Fruit fly (Drosophila melanogaster) whole organism, embryonic: ENCODE results near the gene CG14545.

Experiments used
- Ada2b ChIP-seq: fragments of 200-800 bp; sonication (Bioruptor generic); IDR thresholded peaks from 2 replicates; pipeline ENCODE4 v1.3.6; 2022; ENCODE audit warnings: missing biosample characterization, missing genetic modification characterization
- Adf1 ChIP-seq: fragments of 200-800 bp; sonication (Bioruptor generic); IDR thresholded peaks from 2 replicates; pipeline ENCODE4 v1.3.6; 2022; ENCODE audit warnings: missing biosample characterization, missing genetic modification characterization
- B-H2 ChIP-seq: fragments of 200-800 bp; sonication (Bioruptor generic); optimal IDR thresholded peaks from 2 replicates; lab custom pipeline; 2018; ENCODE audit warnings: missing biosample characterization, mild to moderate bottlenecking, missing genetic modification characterization
- Bdp1 ChIP-seq: fragments of 200-800 bp; sonication (Bioruptor generic); optimal IDR thresholded peaks from 3 replicates; lab custom pipeline; 2016; ENCODE audit warnings: missing biosample characterization, missing genetic modification characterization
- CG10565 ChIP-seq: fragments of 200-800 bp; sonication (Bioruptor generic); optimal IDR thresholded peaks from 3 replicates; lab custom pipeline; 2016; ENCODE audit warnings: missing biosample characterization, mild to moderate bottlenecking, missing genetic modification characterization
- CG11456 ChIP-seq: fragments of 200-800 bp; sonication (Bioruptor generic); IDR thresholded peaks from 3 replicates; pipeline ENCODE4 v1.3.6; 2022; ENCODE audit warnings: missing biosample characterization, missing genetic modification characterization
- CG13296 ChIP-seq: fragments of 200-800 bp; sonication (Bioruptor generic); optimal IDR thresholded peaks from 3 replicates; lab custom pipeline; 2018; ENCODE audit warnings: missing biosample characterization, mild to moderate bottlenecking, missing genetic modification characterization
- CG15601 ChIP-seq: fragments of 200-800 bp; sonication (Bioruptor generic); optimal IDR thresholded peaks from 3 replicates; lab custom pipeline; 2019; ENCODE audit warnings: missing biosample characterization, mild to moderate bottlenecking, missing genetic modification characterization, moderate library complexity
- CG17612 ChIP-seq: fragments of 200-800 bp; sonication (Bioruptor generic); IDR thresholded peaks from 2 replicates; pipeline ENCODE4 v1.3.6; 2022; ENCODE audit warnings: missing biosample characterization, missing genetic modification characterization
- CG2712 ChIP-seq: fragments of 200-800 bp; optimal IDR thresholded peaks from 3 replicates; lab custom pipeline; 2019; ENCODE audit warnings: missing biosample characterization, mild to moderate bottlenecking, missing genetic modification characterization, moderate library complexity
- CG33557 ChIP-seq: fragments of 200-800 bp; sonication (Bioruptor generic); optimal IDR thresholded peaks from 2 replicates; lab custom pipeline; 2019; ENCODE audit warnings: missing biosample characterization, mild to moderate bottlenecking, missing genetic modification characterization, moderate library complexity
- CG4617 ChIP-seq: fragments of 200-800 bp; sonication (Bioruptor generic); optimal IDR thresholded peaks from 3 replicates; lab custom pipeline; 2016; ENCODE audit warnings: missing biosample characterization, missing genetic modification characterization, borderline replicate concordance
- CG4854 ChIP-seq: fragments of 200-800 bp; sonication (Bioruptor generic); optimal IDR thresholded peaks from 2 replicates; lab custom pipeline; 2016; ENCODE audit warnings: missing biosample characterization, missing genetic modification characterization, inconsistent platforms
- CG7928 ChIP-seq: fragments of 200-800 bp; sonication (Bioruptor generic); optimal IDR thresholded peaks from 2 replicates; lab custom pipeline; 2017; ENCODE audit warnings: missing biosample characterization, mild to moderate bottlenecking, missing genetic modification characterization
- CG9727 ChIP-seq: fragments of 200-800 bp; sonication (Bioruptor generic); optimal IDR thresholded peaks from 3 replicates; lab custom pipeline; 2017; ENCODE audit warnings: missing biosample characterization, mild to moderate bottlenecking, missing genetic modification characterization
- Camta ChIP-seq: fragments of 200-800 bp; sonication (Bioruptor generic); optimal IDR thresholded peaks from 2 replicates; lab custom pipeline; 2016; ENCODE audit warnings: missing biosample characterization, missing genetic modification characterization
- Chrac-16 ChIP-seq: fragments of 200-800 bp; sonication (Bioruptor generic); optimal IDR thresholded peaks from 3 replicates; lab custom pipeline; 2016; ENCODE audit warnings: missing biosample characterization, missing genetic modification characterization
- CrebB ChIP-seq: fragments of 200-800 bp; sonication (Bioruptor generic); optimal IDR thresholded peaks from 3 replicates; lab custom pipeline; 2018; ENCODE audit warnings: missing biosample characterization, mild to moderate bottlenecking, missing genetic modification characterization
- Dad ChIP-seq: fragments of 200-800 bp; sonication (Bioruptor generic); optimal IDR thresholded peaks from 3 replicates; lab custom pipeline; 2016; ENCODE audit warnings: missing biosample characterization, missing genetic modification characterization
- H2.0 ChIP-seq: fragments of 200-800 bp; sonication (Bioruptor generic); IDR thresholded peaks from 2 replicates; pipeline ENCODE4 v1.3.6; 2022; ENCODE audit warnings: missing biosample characterization, missing genetic modification characterization
- Hey ChIP-seq: fragments of 200-800 bp; sonication (Bioruptor generic); optimal IDR thresholded peaks from 3 replicates; lab custom pipeline; 2018; ENCODE audit warnings: missing biosample characterization, mild to moderate bottlenecking, missing genetic modification characterization
- Hsf ChIP-seq: fragments of 200-800 bp; sonication (Bioruptor generic); optimal IDR thresholded peaks from 3 replicates; lab custom pipeline; 2016; ENCODE audit warnings: missing biosample characterization, missing genetic modification characterization
- Kr ChIP-seq: fragments of 200-800 bp; sonication (Bioruptor generic); optimal IDR thresholded peaks from 2 replicates; lab custom pipeline; 2017; ENCODE audit warnings: missing biosample characterization, mild to moderate bottlenecking, missing genetic modification characterization
- NC2α ChIP-seq: fragments of 200-800 bp; sonication (Bioruptor generic); optimal IDR thresholded peaks from 2 replicates; lab custom pipeline; 2016; ENCODE audit warnings: missing biosample characterization, missing genetic modification characterization
- Trl ChIP-seq, 3 experiments: fragments of >200 bp in 2 of 3; fragments of 200-800 bp in 1 of 3; sonication (Bioruptor generic) in 1 of 3; optimal IDR thresholded peaks; 2 replicates in 1 of 3; 3 replicates in 2 of 3; lab custom pipeline; 2016 to 2017; ENCODE audit warnings: missing biosample characterization in 1 of 3, missing genetic modification characterization in 1 of 3
- Xbp1 ChIP-seq: fragments of 200-800 bp; sonication (Bioruptor generic); optimal IDR thresholded peaks from 3 replicates; lab custom pipeline; 2016; ENCODE audit warnings: missing biosample characterization, mild to moderate bottlenecking, missing genetic modification characterization
- az2 ChIP-seq: fragments of 200-800 bp; sonication (Bioruptor generic); optimal IDR thresholded peaks from 3 replicates; lab custom pipeline; 2016; ENCODE audit warnings: missing biosample characterization, missing genetic modification characterization
- cas ChIP-seq: fragments of 200-800 bp; sonication (Bioruptor generic); IDR thresholded peaks from 2 replicates; pipeline ENCODE4 v1.3.6; 2022; ENCODE audit warnings: missing biosample characterization, missing genetic modification characterization
- ci ChIP-seq: fragments of 200-800 bp; sonication (Bioruptor generic); IDR thresholded peaks from 3 replicates; pipeline ENCODE4 v1.3.6; 2022; ENCODE audit warnings: missing biosample characterization, missing genetic modification characterization
- cwo ChIP-seq: fragments of 200-800 bp; sonication (Bioruptor generic); optimal IDR thresholded peaks from 3 replicates; lab custom pipeline; 2017; ENCODE audit warnings: missing biosample characterization, missing genetic modification characterization, mild to moderate bottlenecking, moderate library complexity, missing genetic modification reagents
- dysf ChIP-seq: fragments of 200-800 bp; sonication (Bioruptor generic); IDR thresholded peaks from 3 replicates; pipeline ENCODE4 v1.3.6; 2022; ENCODE audit warnings: missing biosample characterization, missing genetic modification characterization
- emc ChIP-seq: fragments of 200-800 bp; sonication (Bioruptor generic); optimal IDR thresholded peaks from 2 replicates; lab custom pipeline; 2016; ENCODE audit warnings: missing biosample characterization, missing genetic modification characterization
- eve ChIP-seq, 2 experiments: fragments of >200 bp; optimal IDR thresholded peaks; 2 replicates each; lab custom pipeline; 2017; ENCODE audit warnings: missing biosample characterization in 2 of 2, missing genetic modification characterization in 2 of 2
- ftz-f1 ChIP-seq: fragments of 200-800 bp; sonication (Bioruptor generic); optimal IDR thresholded peaks from 2 replicates; lab custom pipeline; 2016; ENCODE audit warnings: missing biosample characterization, missing genetic modification characterization
- gcm ChIP-seq: fragments of 200-800 bp; sonication (Bioruptor generic); optimal IDR thresholded peaks from 2 replicates; lab custom pipeline; 2019; ENCODE audit warnings: missing biosample characterization, mild to moderate bottlenecking, missing genetic modification characterization, moderate library complexity
- jing ChIP-seq: fragments of 200-800 bp; sonication (Bioruptor generic); optimal IDR thresholded peaks from 2 replicates; lab custom pipeline; 2018; ENCODE audit warnings: missing biosample characterization, mild to moderate bottlenecking, missing genetic modification characterization
- kah ChIP-seq: fragments of 200-800 bp; sonication (Bioruptor generic); optimal IDR thresholded peaks from 2 replicates; lab custom pipeline; 2018; ENCODE audit warnings: missing biosample characterization, mild to moderate bottlenecking, missing genetic modification characterization
- kay ChIP-seq: fragments of 200-800 bp; sonication (Bioruptor generic); optimal IDR thresholded peaks from 2 replicates; lab custom pipeline; 2016; ENCODE audit warnings: missing biosample characterization, missing genetic modification characterization
- knrl ChIP-seq: fragments of 200-800 bp; sonication (Bioruptor generic); IDR thresholded peaks from 3 replicates; pipeline ENCODE4 v1.3.6; 2022; ENCODE audit warnings: missing biosample characterization, missing genetic modification characterization; ENCODE audit not compliant: partially characterized antibody
- oc ChIP-seq: fragments of 200-800 bp; sonication (Bioruptor generic); optimal IDR thresholded peaks from 2 replicates; lab custom pipeline; 2018; ENCODE audit warnings: missing biosample characterization, mild to moderate bottlenecking, missing genetic modification characterization, moderate library complexity
- onecut ChIP-seq: fragments of 200-800 bp; sonication (Bioruptor generic); IDR thresholded peaks from 2 replicates; pipeline ENCODE4 v1.3.6; 2022; ENCODE audit warnings: missing biosample characterization, missing genetic modification characterization
- prd ChIP-seq, 3 experiments: fragments of >200 bp in 2 of 3; fragments of 200-800 bp in 1 of 3; sonication (Bioruptor generic) in 1 of 3; optimal IDR thresholded peaks in 2 of 3; IDR thresholded peaks in 1 of 3; 2 replicates in 2 of 3; 3 replicates in 1 of 3; pipeline versions ENCODE4 v1.3.6 to Lab custom; 2017 to 2022; ENCODE audit warnings: missing biosample characterization in 1 of 3, missing genetic modification characterization in 1 of 3
- repo ChIP-seq: fragments of 200-800 bp; sonication (Bioruptor generic); optimal IDR thresholded peaks from 2 replicates; lab custom pipeline; 2016; ENCODE audit warnings: missing biosample characterization, missing genetic modification characterization
- sens ChIP-seq: fragments of 200-800 bp; sonication (Bioruptor generic); peaks from one replicate; lab custom pipeline; 2016; ENCODE audit warnings: missing biosample characterization, missing genetic modification characterization
- sqz ChIP-seq: fragments of 200-800 bp; sonication (Bioruptor generic); optimal IDR thresholded peaks from 3 replicates; lab custom pipeline; 2018; ENCODE audit warnings: missing biosample characterization, mild to moderate bottlenecking, missing genetic modification characterization
- ssp ChIP-seq: fragments of 200-800 bp; sonication (Bioruptor generic); IDR thresholded peaks from 2 replicates; pipeline ENCODE4 v1.3.6; 2022; ENCODE audit warnings: missing biosample characterization, missing genetic modification characterization
- tap ChIP-seq: fragments of 200-800 bp; optimal IDR thresholded peaks from 3 replicates; lab custom pipeline; 2019; ENCODE audit warnings: missing biosample characterization, mild to moderate bottlenecking, missing genetic modification characterization, moderate library complexity
- tll ChIP-seq, 2 experiments: fragments of 200-800 bp in 1 of 2; fragments of >200 bp in 1 of 2; sonication (Bioruptor generic) in 1 of 2; optimal IDR thresholded peaks; 2 replicates each; lab custom pipeline; 2017 to 2019; ENCODE audit warnings: missing biosample characterization in 2 of 2, missing genetic modification characterization in 2 of 2, mild to moderate bottlenecking in 1 of 2, moderate library complexity in 1 of 2
- tup ChIP-seq: fragments of 200-800 bp; sonication (Bioruptor generic); optimal IDR thresholded peaks from 2 replicates; lab custom pipeline; 2016; ENCODE audit warnings: missing biosample characterization, mild to moderate bottlenecking, missing genetic modification characterization, moderate library complexity

The CG14545 gene

dm6 chr3R:25880971-25881809 lies 30.1 kb upstream of the CG14545 start, which contains the start of gene Tsp96F (continued):
- no peak for TF ChIP-seq oc (tag; lab: Kevin White, UChicago)
- TF ChIP-seq CG4854 (GFP tag; lab: Kevin White, UChicago), result no peak
- peak; percentile 40 for TF ChIP-seq kah
- TF ChIP-seq tll (GFP tag; optimal IDR thresholded peaks at IDR 0.05; lab: Kevin White, UChicago), result no peak
- no peak for TF ChIP-seq CrebB
- no peak for TF ChIP-seq Trl (optimal IDR thresholded peaks at IDR 0.05; lab: Kevin White, UChicago)
- no peak for TF ChIP-seq Trl (GFP tag; optimal IDR thresholded peaks at IDR 0.05; lab: Kevin White, UChicago)
- TF ChIP-seq Kr (GFP tag; lab: Kevin White, UChicago), result no peak
- TF ChIP-seq CG4617, result peak; percentile 6
- no peak for TF ChIP-seq dysf (GFP tag; lab: Robert Waterston, UW)
- TF ChIP-seq jing, result no peak
- TF ChIP-seq gcm (GFP tag; lab: Kevin White, UChicago), result peak; percentile 6
- no peak for TF ChIP-seq CG11456 (GFP tag; lab: Robert Waterston, UW)
- TF ChIP-seq eve (GFP tag; optimal IDR thresholded peaks at IDR 0.05; lab: Kevin White, UChicago), result no peak
- no peak for TF ChIP-seq prd (optimal IDR thresholded peaks at IDR 0.05; lab: Kevin White, UChicago)
- TF ChIP-seq prd (GFP tag; IDR thresholded peaks at IDR 0.05; lab: Robert Waterston, UW), result no peak
- peak; percentile 51 for TF ChIP-seq sens (GFP tag; lab: Kevin White, UChicago)
- TF ChIP-seq CG17612 (GFP tag; lab: Robert Waterston, UW), result no peak
- no peak for TF ChIP-seq tup (GFP tag; lab: Kevin White, UChicago)
- TF ChIP-seq H2.0 (GFP tag; lab: Robert Waterston, UW), result no peak
- TF ChIP-seq Ada2b (GFP tag; lab: Robert Waterston, UW), result no peak
- TF ChIP-seq ci (GFP tag; lab: Robert Waterston, UW), result no peak; the same call in 2 of the 3 replicates
- TF ChIP-seq CG2712 (tag; lab: Kevin White, UChicago), result peak; percentile 7
- no peak for TF ChIP-seq ftz-f1 (GFP tag; lab: Kevin White, UChicago)
- no peak for TF ChIP-seq tap (tag; lab: Kevin White, UChicago)
- no peak for TF ChIP-seq CG9727 (GFP tag; lab: Kevin White, UChicago)
- TF ChIP-seq emc (GFP tag; lab: Kevin White, UChicago), result no peak
- no peak for TF ChIP-seq CG33557 (GFP tag; lab: Kevin White, UChicago)
- no peak for TF ChIP-seq CG15601 (tag; lab: Kevin White, UChicago)
- TF ChIP-seq repo (GFP tag; lab: Kevin White, UChicago), result no peak
- TF ChIP-seq Bdp1 (GFP tag; lab: Kevin White, UChicago), result no peak
- no peak for TF ChIP-seq CG7928 (GFP tag; lab: Kevin White, UChicago)
- no peak for TF ChIP-seq Chrac-16 (GFP tag; lab: Kevin White, UChicago)
- no peak; the same call in 1 of the 3 replicates for TF ChIP-seq knrl (GFP tag; lab: Robert Waterston, UW)
- TF ChIP-seq Dad, result peak; percentile 24
- TF ChIP-seq CG13296 (GFP tag; lab: Kevin White, UChicago), result no peak
- no peak for TF ChIP-seq Xbp1 (GFP tag; lab: Kevin White, UChicago)
- TF ChIP-seq sqz (GFP tag; lab: Kevin White, UChicago), result no peak
- no peak for TF ChIP-seq Hey (tag; lab: Kevin White, UChicago)
- TF ChIP-seq NC2α (GFP tag; lab: Kevin White, UChicago), result no peak
- TF ChIP-seq CG10565 (GFP tag; lab: Kevin White, UChicago), result no peak
- no peak for TF ChIP-seq az2
- no peak for TF ChIP-seq B-H2 (GFP tag; lab: Kevin White, UChicago)
- no peak for TF ChIP-seq Hsf (GFP tag; lab: Kevin White, UChicago)
- no peak for TF ChIP-seq Adf1
- no peak for TF ChIP-seq cwo (GFP tag; lab: Kevin White, UChicago)
- TF ChIP-seq Camta (GFP tag; lab: Kevin White, UChicago), result no peak
- peak; percentile 27; the same call in 1 of the 2 replicates for TF ChIP-seq onecut (GFP tag; lab: Robert Waterston, UW)
- no peak for TF ChIP-seq cas (GFP tag; lab: Robert Waterston, UW)
- no peak for TF ChIP-seq kay
- peak; percentile 41 for TF ChIP-seq ssp (GFP tag; lab: Robert Waterston, UW)
